Worm (Caenorhabditis elegans): ENCODE results near the gene nhr-166.

nhr-166 gene

DNA sequence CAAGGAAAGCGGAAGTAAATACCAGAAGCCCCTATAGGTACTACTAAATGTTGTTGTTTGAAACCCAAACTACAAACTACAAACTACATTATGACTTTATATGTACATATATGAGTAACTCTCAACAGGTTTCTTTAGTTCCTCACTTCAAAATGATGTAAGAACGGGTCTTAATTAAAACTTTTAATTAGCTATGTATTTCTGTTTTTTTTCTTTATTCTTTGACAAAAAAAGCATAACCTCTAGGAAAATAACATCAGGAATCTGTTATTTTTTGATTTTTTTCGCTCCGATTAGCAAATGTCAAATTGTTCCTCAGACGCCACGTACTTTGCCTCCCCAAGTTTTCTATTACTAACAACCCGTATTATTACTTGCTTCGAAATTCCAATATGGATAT lies 1.7 kb upstream of the nhr-166 start, which contains the start of gene srh-250:
TSS of gene srh-250 (plus strand) at position 301 of the 400 bp plus-strand sequence.
- TF ChIP-seq him-1 (tag; optimal IDR thresholded peaks at IDR 0.05) = no peak
- no peak for TF ChIP-seq W03F9.2 (tag; optimal IDR thresholded peaks at IDR 0.05)
- TF ChIP-seq dao-5 (tag; optimal IDR thresholded peaks at IDR 0.05) = no peak

DNA sequence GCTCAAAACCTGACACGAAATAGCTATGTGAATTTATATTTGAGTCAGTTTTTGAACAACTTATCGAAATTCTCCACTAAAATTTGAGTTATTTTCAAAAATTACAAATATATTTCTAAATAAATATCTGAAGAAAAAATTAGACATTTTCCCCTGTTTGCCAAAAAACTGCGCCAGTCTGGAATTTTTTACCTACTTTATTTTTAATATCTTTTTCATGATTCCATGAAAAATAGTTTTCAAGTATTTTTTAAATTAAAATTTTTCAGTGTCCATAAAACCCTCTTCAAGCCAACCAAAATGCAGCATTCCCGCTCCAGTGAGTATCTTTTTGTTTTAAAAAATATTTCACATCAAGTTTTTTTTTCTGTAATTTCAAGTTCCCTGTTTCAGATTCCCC lies 11.1 kb downstream of the nhr-166 start, which contains the start of gene F53C3.8:
TSS of gene F53C3.8 (plus strand) at position 301 of the 400 bp plus-strand sequence.
- TF ChIP-seq W03F9.2 (tag; optimal IDR thresholded peaks at IDR 0.05) (no peak), him-1 (tag; optimal IDR thresholded peaks at IDR 0.05) (no peak), dao-5 (tag; optimal IDR thresholded peaks at IDR 0.05) (no peak)

DNA sequence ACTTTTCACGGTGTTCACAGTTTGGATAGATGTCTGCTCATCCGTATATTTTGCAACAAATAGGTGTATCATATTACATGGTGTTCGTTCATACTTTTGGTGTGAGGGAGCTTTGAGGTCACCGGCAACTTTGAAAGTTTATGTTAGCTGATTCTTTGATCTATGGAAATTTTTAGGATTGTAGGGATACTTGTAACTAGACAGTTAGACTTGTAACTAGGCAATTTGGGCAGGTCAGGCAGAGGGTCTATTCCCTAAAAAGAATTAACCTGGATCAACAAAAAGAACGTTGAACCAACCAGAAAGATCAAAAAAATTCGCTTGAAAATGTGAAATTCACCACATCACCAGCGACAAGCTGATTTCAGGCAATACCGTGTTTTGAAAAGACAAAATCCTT lies 13.9 kb downstream of the nhr-166 start:
- no peak for TF ChIP-seq W03F9.2 (tag; optimal IDR thresholded peaks at IDR 0.05)
- no peak for TF ChIP-seq him-1 (tag; optimal IDR thresholded peaks at IDR 0.05)
- no peak for TF ChIP-seq dao-5 (tag; optimal IDR thresholded peaks at IDR 0.05)

DNA sequence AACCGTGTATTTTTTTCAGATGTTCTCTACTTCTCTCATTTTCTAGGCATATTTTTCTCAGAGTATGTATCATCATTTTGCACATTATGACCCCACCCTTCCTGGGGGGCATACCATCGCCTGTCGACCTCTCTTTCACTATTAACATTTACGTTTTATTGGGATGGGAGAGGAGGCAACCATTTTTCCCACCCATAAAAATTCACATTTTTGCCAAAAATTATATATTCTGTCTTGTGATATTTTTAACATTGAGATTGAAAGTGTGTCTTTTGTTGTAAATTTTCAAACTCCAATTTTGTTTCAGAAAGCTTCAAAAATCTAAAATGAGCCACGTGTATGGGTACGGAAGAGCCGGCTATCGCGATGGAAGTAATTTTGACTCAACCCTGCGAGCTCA lies 14.7 kb downstream of the nhr-166 start, which contains the start of gene F53C3.7:
TSS of gene F53C3.7 (plus strand) at position 301 of the 400 bp plus-strand sequence.
- TF ChIP-seq W03F9.2 (tag; optimal IDR thresholded peaks at IDR 0.05) (no peak), him-1 (tag; optimal IDR thresholded peaks at IDR 0.05) (no peak), dao-5 (tag; optimal IDR thresholded peaks at IDR 0.05) (no peak)

DNA sequence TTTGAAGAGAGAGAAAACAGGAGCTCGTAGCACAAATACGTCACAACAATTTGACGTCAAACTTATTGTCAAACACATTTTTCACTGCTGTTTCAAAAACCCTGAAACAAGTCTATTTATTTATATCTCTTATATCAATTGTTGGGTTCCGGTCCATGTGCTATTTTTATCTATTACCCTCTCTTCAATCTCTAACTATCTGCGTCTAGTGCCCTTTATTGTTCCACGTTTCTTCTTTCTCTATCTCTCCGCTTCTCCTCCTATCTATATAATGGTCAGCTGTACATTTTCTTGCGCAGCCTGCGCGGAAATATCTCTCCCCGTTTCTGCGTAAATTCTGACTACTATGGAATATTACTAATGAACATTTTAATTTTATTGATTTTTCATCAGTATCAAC lies 16.9 kb downstream of the nhr-166 start:
- no peak for TF ChIP-seq W03F9.2 (tag; optimal IDR thresholded peaks at IDR 0.05)
- no peak for TF ChIP-seq dao-5 (tag; optimal IDR thresholded peaks at IDR 0.05)
- no peak for TF ChIP-seq him-1 (tag; optimal IDR thresholded peaks at IDR 0.05)

DNA sequence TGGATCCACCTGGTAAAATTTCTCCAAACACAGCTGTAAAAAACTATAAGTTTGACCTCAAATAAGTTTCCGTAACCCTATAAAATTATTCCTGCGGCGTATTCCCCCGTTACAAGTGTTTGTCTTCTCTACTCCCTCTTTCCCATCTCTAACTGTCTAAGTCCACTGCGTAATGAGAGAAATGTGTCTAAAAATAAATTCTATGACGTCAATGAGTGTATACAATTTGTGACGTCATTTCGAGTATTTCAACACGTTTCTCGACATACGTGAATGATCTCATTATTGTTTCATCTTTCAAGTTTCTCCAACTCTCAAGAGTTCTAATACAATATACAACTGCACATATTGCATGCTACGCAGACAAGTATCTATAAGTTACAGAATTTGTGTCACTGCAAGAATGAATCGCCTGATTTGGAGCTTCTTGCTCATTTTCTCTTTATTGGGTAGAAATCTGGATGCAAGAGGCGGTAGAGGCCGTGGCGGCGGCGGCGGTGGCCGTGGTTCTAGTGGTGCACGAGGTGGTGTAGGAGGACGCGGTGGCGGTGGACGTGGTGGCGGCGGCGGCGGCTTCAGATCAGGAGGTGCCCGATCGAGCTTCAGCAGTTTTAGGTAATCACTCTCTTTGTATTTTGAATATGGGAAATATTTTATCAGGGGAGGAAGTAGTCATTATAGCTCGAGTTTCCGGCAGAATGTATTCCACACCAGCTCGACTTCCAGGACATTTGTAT lies 17.9 kb downstream of the nhr-166 start, which contains the start of gene F53C3.6:
TSS of gene F53C3.6 (plus strand) at position 385 of the 737 bp plus-strand sequence.
- TF ChIP-seq dao-5 (tag; optimal IDR thresholded peaks at IDR 0.05) = no peak

DNA sequence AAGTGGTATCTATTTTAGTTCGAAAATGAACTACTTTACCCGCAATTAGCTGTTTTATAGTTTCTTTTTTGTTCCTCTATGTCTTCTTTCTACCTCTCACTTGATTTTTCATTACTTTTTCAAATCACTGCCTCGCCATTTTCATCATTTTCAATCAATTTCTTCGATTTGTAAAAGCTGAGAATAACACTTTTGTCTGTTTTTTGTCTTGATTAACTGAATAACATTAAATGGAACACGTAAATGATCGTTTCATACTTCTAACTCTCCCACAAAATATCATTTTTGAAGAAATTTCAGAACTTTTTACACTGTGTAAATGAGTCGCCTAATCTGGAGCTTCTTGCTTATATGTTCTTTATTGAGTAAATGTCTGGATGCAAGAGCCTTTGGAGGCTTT lies 21.1 kb downstream of the nhr-166 start, which contains the start of gene F53C3.4:
TSS of gene F53C3.4 (plus strand) at position 301 of the 400 bp plus-strand sequence.
- TF ChIP-seq dao-5 (tag; optimal IDR thresholded peaks at IDR 0.05) (no peak), W03F9.2 (tag; optimal IDR thresholded peaks at IDR 0.05) (no peak), him-1 (tag; optimal IDR thresholded peaks at IDR 0.05) (no peak)

DNA sequence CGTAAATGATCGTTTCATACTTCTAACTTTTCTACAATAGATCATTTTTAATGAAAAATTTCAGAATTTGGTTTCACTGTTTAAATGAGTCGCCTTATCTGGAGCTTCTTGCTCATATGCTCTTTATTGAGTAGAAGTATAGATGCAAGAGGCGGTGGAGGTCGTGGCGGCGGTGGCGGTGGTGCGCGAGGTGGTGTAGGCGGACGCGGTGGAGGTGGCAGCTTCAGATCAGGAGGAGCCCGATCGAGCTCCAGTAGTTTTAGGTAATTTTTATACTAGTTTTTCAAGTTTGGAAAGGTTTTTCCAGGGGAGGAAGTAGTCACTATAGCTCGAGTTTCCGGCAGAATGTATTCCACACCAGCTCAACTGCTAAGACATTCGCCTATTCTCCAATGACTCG lies 22.8 kb downstream of the nhr-166 start, which contains the start of gene F53C3.3:
TSS of gene F53C3.3 (plus strand) at position 59 of the 400 bp plus-strand sequence.
- TF ChIP-seq him-1 (tag; optimal IDR thresholded peaks at IDR 0.05) (no peak), dao-5 (tag; optimal IDR thresholded peaks at IDR 0.05) (no peak), W03F9.2 (tag; optimal IDR thresholded peaks at IDR 0.05) (no peak)

DNA sequence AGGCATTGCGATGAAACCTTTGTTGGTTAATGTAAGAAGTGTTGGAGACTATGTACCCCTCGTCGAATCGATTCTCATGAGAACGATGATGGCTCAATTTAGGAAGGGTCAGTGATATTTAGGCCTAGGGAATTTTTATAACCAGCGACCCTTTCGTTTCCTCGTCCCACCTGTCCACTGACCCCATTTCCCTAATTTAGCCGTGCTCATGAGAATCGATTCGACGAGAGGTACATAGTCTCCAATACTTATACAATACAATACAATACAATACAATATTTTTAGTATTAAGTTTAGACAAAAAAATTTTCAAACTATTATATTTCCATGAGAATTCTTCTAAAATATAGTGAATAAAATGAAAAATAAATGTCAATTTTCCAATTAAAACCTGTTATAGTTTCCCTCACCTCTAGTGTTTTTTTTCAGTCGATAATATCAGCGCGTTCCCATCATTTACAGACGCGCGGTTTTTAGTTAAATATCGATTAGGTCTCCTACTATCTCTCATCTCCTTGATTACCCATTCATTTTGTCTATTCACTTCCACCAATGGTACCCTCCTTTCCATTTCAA lies 26.7 kb downstream of the nhr-166 start, which contains the start of the genes F53C3.11 and fbxb-103:
TSS of gene F53C3.11 (minus strand) at position 101 of the 576 bp plus-strand sequence.
TSS of gene fbxb-103 (plus strand) at position 526 of the 576 bp plus-strand sequence.
- TF ChIP-seq W03F9.2 (tag; optimal IDR thresholded peaks at IDR 0.05) (no peak), him-1 (tag; optimal IDR thresholded peaks at IDR 0.05) (no peak), dao-5 (tag; optimal IDR thresholded peaks at IDR 0.05) (no peak)

DNA sequence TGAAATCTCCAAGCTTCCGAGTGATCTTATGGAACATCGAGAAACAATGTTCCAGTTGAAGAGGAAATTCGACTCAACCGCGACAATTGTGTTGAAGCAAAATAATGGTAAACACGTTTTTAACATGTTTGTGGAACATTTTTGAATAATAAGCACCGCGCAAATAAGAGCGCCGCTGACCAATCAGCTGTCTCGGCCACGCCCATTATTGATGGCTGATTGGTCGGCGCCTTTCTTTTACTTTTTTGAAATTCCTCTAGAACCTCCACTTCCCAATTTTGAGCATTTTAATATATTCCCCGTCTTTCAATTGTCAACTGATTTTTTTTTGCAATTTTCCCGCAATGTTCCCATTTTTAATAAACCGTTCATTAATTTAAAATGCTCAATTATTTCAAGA lies 28.1 kb downstream of the nhr-166 start:
- no peak for TF ChIP-seq him-1 (tag; optimal IDR thresholded peaks at IDR 0.05)
- TF ChIP-seq W03F9.2 (tag; optimal IDR thresholded peaks at IDR 0.05) = no peak
- no peak for TF ChIP-seq dao-5 (tag; optimal IDR thresholded peaks at IDR 0.05)

DNA sequence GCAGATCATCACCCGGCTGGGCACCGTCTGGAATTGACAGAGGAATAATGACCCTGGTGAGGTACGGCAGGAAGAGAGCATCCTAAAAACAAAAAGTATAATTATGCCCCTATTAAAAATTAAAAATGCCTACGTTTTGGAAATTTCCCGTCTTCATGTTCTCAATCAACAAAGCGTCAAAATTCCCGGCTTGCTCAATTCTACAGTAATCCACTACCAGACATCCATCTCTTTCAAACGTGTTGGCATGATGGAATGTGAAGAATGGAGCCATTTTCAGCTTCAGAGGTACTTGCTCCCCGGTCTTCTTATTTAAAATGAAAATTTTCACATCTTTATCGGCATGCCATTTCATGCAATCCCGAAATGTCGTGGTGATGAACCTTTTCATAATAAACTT lies 29.3 kb downstream of the nhr-166 start:
- TF ChIP-seq him-1 (tag; optimal IDR thresholded peaks at IDR 0.05) (no peak), dao-5 (tag; optimal IDR thresholded peaks at IDR 0.05) (no peak), W03F9.2 (tag; optimal IDR thresholded peaks at IDR 0.05) (no peak)

DNA sequence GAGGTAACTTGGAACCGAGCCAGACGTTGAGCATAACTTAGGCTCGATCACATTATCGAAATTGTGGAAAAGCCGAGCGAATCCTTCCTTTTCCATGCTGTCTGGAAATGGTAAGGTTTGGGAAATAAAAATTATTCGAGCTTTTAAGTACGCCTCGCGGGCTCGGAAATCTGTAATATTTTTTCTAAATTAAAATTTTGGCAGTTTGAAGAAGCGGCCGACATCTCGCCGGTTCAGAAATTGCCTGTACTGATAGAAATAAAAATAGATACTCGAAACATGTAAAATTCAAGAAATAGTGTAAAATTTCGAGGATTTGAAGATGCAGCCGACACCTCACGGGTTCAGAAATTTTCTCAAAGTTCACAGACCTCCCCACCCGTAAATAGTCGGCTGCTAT lies 30.7 kb downstream of the nhr-166 start, which contains the start of gene bcmo-2:
TSS of gene bcmo-2 (minus strand) at position 101 of the 400 bp plus-strand sequence.
- TF ChIP-seq him-1 (tag; optimal IDR thresholded peaks at IDR 0.05) (no peak), dao-5 (tag; optimal IDR thresholded peaks at IDR 0.05) (no peak), W03F9.2 (tag; optimal IDR thresholded peaks at IDR 0.05) (no peak)

DNA sequence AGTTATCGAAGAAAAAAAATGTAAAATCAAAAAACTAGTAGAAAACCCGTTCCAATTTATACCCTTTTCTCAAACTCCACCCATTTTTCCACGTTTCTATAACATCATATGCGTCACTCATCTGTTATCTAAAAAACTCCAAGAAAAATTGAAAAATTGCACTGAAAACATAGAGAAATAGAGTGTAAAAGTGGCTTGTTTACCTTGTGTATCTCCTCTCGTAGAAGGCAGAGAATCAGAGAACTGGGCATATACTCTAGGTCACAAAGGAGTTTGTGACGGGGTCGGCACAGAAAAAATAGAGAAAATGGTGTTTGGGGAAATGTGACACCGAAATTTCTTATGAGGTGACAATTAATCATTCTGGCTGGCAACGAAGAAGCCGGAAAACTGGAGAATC lies 31.2 kb downstream of the nhr-166 start:
- TF ChIP-seq him-1 (tag; optimal IDR thresholded peaks at IDR 0.05) = no peak
- no peak for TF ChIP-seq dao-5 (tag; optimal IDR thresholded peaks at IDR 0.05)
- no peak for TF ChIP-seq W03F9.2 (tag; optimal IDR thresholded peaks at IDR 0.05)

DNA sequence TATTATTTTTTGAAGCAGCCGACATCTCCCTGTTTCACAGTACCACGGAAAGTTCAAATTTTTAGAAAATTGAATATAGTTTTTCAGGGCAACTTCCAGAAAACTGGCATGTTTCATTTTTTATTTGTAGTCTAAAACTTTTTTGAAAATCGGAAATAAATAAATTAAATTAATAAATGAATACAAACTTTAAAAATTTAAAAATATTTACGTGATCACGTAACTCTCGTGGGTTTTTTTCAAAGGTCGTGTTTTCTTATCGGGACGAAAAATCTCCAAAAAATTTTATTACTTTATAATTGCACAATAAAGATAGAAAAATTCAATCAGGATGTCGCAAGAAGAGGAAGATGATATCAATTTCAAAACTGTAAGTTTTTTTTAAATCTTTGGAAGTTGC lies 31.7 kb downstream of the nhr-166 start, which contains the start of gene F53C3.1:
TSS of gene F53C3.1 (plus strand) at position 301 of the 400 bp plus-strand sequence.
- TF ChIP-seq dao-5 (tag; optimal IDR thresholded peaks at IDR 0.05) = no peak
- TF ChIP-seq W03F9.2 (tag; optimal IDR thresholded peaks at IDR 0.05) = no peak
- TF ChIP-seq him-1 (tag; optimal IDR thresholded peaks at IDR 0.05) = no peak
